Worm (Caenorhabditis elegans) whole organism, mixed stage, embryonic: Measurements from ENCODE around the gene ehbp-1.

Experiments
- bed-3 ChIP-seq: fragments of 200-800 bp; sonication (Bioruptor generic); optimal IDR thresholded peaks from 3 replicates; lab custom pipeline; 2018; ENCODE audit warnings: mild to moderate bottlenecking, missing genetic modification characterization, moderate library complexity, missing compliant biosample characterization
- elt-3 ChIP-seq: fragments of 150-350 bp; optimal IDR thresholded peaks from 2 replicates; lab custom pipeline; 2014; ENCODE audit warnings: missing biosample characterization, missing genetic modification characterization
- hlh-1 ChIP-seq: fragments of 150-350 bp; optimal IDR thresholded peaks from 2 replicates; lab custom pipeline; 2014; ENCODE audit warnings: missing biosample characterization, missing genetic modification reagents, missing genetic modification characterization
- mls-2 ChIP-seq: sonication (generic microtip); optimal IDR thresholded peaks from 2 replicates; lab custom pipeline; 2016; ENCODE audit warnings: mild to moderate bottlenecking, missing genetic modification characterization, moderate library complexity, missing compliant biosample characterization
- pha-4 ChIP-seq: fragments of 150-350 bp; optimal IDR thresholded peaks from 2 replicates; lab custom pipeline; 2018; ENCODE audit warnings: missing biosample characterization, missing genetic modification reagents, missing genetic modification characterization
- unc-62 ChIP-seq: fragments of 150-350 bp; optimal IDR thresholded peaks from 2 replicates; lab custom pipeline; 2014; ENCODE audit warnings: missing biosample characterization, missing genetic modification reagents, missing genetic modification characterization
- ztf-11 ChIP-seq: fragments of 150-350 bp; optimal IDR thresholded peaks from 2 replicates; lab custom pipeline; 2014; ENCODE audit warnings: missing biosample characterization, missing genetic modification characterization

- no peak for TF ChIP-seq bed-3 (GFP tag; lab: Kevin White, UChicago)
- TF ChIP-seq mls-2 (tag; lab: Kevin White, UChicago) = no peak
- no peak for TF ChIP-seq unc-62
- TF ChIP-seq ztf-11 (tag; lab: Kevin White, UChicago) = no peak
- no peak for TF ChIP-seq hlh-1
- no peak for TF ChIP-seq pha-4 (tag; lab: Kevin White, UChicago)
- no peak for TF ChIP-seq elt-3
Observed at ce11 chrV:9504474-9504960, 45.9 kb upstream of the ehbp-1 start, which contains the start of gene haao-1.
